Worm (Caenorhabditis elegans) whole organism, L3 larva: ENCODE results near the gene srh-195.

Experiments used
- nhr-77 ChIP-seq: fragments of 150-350 bp; optimal IDR thresholded peaks from 2 replicates; lab custom pipeline; 2014; ENCODE audit warnings: missing biosample characterization, missing genetic modification characterization
- unc-39 ChIP-seq: sonication (generic microtip); optimal IDR thresholded peaks from 4 replicates; lab custom pipeline; 2017; ENCODE audit warnings: missing biosample characterization, missing genetic modification characterization

DNA sequence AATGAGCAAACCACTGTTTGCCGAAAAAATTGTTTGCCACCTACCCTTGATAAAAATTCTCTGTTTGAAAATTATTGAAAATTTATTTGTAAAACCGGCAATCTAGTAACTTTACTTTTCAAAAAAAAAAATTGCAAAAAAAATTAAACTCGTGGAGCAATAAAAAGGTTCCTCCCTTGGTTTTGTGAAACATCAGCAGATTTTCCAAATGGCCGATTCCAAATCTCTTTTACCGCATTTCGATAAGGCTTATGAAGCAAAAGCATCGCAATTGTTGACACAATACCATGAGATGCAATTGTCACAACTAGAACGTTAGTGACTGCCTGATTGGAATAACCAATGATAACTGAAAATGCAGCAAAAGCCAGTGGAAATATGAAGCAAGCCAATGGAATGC, 2.2 kb downstream of the srh-195 start:
- TF ChIP-seq nhr-77 (tag; lab: Kevin White, UChicago) (no peak), unc-39 (no peak)
